Worm (Caenorhabditis elegans): Measurements from ENCODE around the gene K06H7.7.

ce11 chrIII:8093079-8093623 is 7.9 kb upstream of the K06H7.7 start, which contains the start of gene K06H7.2:
- TF ChIP-seq dao-5 (tag; optimal IDR thresholded peaks at IDR 0.05) (no peak), W03F9.2 (tag; optimal IDR thresholded peaks at IDR 0.05) (peak; percentile 15), him-1 (tag; optimal IDR thresholded peaks at IDR 0.05) (no peak)

Measured in whole organism, L4/young adult.